Fruit fly (Drosophila melanogaster) whole organism, embryonic: ENCODE data around the gene ZnT77C.
A peak's percentile ranks its signal among the peaks of the same experiment; 100 is the strongest.

Experiments used
- B-H2 ChIP-seq: fragments of 200-800 bp; sonication (Bioruptor generic); optimal IDR thresholded peaks from 2 replicates; lab custom pipeline; 2018; ENCODE audit warnings: missing biosample characterization, mild to moderate bottlenecking, missing genetic modification characterization
- C15 ChIP-seq: fragments of 200-800 bp; sonication (Bioruptor generic); IDR thresholded peaks from 3 replicates; pipeline ENCODE4 v1.3.6; 2022; ENCODE audit warnings: missing biosample characterization, missing genetic modification characterization
- CG10543 ChIP-seq: fragments of 200-800 bp; sonication (Bioruptor generic); optimal IDR thresholded peaks from 3 replicates; lab custom pipeline; 2017; ENCODE audit warnings: missing biosample characterization, mild to moderate bottlenecking, missing genetic modification characterization, moderate library complexity
- CG13775 ChIP-seq: fragments of 200-800 bp; sonication (Bioruptor generic); optimal IDR thresholded peaks from 3 replicates; lab custom pipeline; 2017; ENCODE audit warnings: missing biosample characterization, mild to moderate bottlenecking, missing genetic modification characterization
- CG16813 ChIP-seq: fragments of 200-800 bp; sonication (Bioruptor generic); IDR thresholded peaks from 3 replicates; pipeline ENCODE4 v1.3.6; 2022; ENCODE audit warnings: missing biosample characterization, missing genetic modification characterization; ENCODE audit not compliant: partially characterized antibody
- CG16863 ChIP-seq: fragments of 200-800 bp; sonication (Bioruptor generic); optimal IDR thresholded peaks from 3 replicates; lab custom pipeline; 2016; ENCODE audit warnings: missing biosample characterization, missing genetic modification characterization
- CG17829 ChIP-seq: fragments of 200-800 bp; optimal IDR thresholded peaks from 2 replicates; lab custom pipeline; 2019; ENCODE audit warnings: missing biosample characterization, mild to moderate bottlenecking, missing genetic modification characterization, moderate library complexity
- CG18011 ChIP-seq: fragments of 200-800 bp; sonication (Bioruptor generic); optimal IDR thresholded peaks from 2 replicates; lab custom pipeline; 2017; ENCODE audit warnings: missing biosample characterization, missing genetic modification characterization, mild to moderate bottlenecking, moderate library complexity, missing genotype
- CG18476 ChIP-seq: fragments of 200-800 bp; sonication (Bioruptor generic); optimal IDR thresholded peaks from 2 replicates; lab custom pipeline; 2016; ENCODE audit warnings: missing biosample characterization, mild to moderate bottlenecking, missing genetic modification characterization
- CG18619 ChIP-seq: fragments of 200-800 bp; sonication (Bioruptor generic); optimal IDR thresholded peaks from 3 replicates; lab custom pipeline; 2017; ENCODE audit warnings: missing biosample characterization, mild to moderate bottlenecking, missing genetic modification characterization
- CG2712 ChIP-seq: fragments of 200-800 bp; optimal IDR thresholded peaks from 3 replicates; lab custom pipeline; 2019; ENCODE audit warnings: missing biosample characterization, mild to moderate bottlenecking, missing genetic modification characterization, moderate library complexity
- CG30020 ChIP-seq: fragments of 200-800 bp; optimal IDR thresholded peaks from 2 replicates; lab custom pipeline; 2019; ENCODE audit warnings: missing biosample characterization, mild to moderate bottlenecking, missing genetic modification characterization, moderate library complexity
- CG31365 ChIP-seq: fragments of 200-800 bp; sonication (Bioruptor generic); optimal IDR thresholded peaks from 2 replicates; lab custom pipeline; 2018; ENCODE audit warnings: missing biosample characterization, mild to moderate bottlenecking, missing genetic modification characterization
- CG3163 ChIP-seq: fragments of 200-800 bp; sonication (Bioruptor generic); optimal IDR thresholded peaks from 3 replicates; lab custom pipeline; 2016; ENCODE audit warnings: missing biosample characterization, missing genetic modification characterization
- CG34422 ChIP-seq: fragments of 200-800 bp; sonication (Bioruptor generic); IDR thresholded peaks from 3 replicates; pipeline ENCODE4 v1.3.6; 2022; ENCODE audit warnings: missing biosample characterization, missing genetic modification characterization
- CG3726 ChIP-seq: fragments of 200-800 bp; sonication (Bioruptor generic); IDR thresholded peaks from 3 replicates; pipeline ENCODE4, ENCODE4 v1.3.6; 2022; ENCODE audit warnings: missing biosample characterization, missing genetic modification characterization
- CG8089 ChIP-seq: fragments of 200-800 bp; sonication (Bioruptor generic); optimal IDR thresholded peaks from 3 replicates; lab custom pipeline; 2016; ENCODE audit warnings: missing biosample characterization, missing genetic modification characterization
- CG8290 ChIP-seq, 3 experiments: fragments of 200-800 bp; sonication (Bioruptor generic); optimal IDR thresholded peaks; 2 replicates each; lab custom pipeline; 2016 to 2019; ENCODE audit warnings: missing biosample characterization in 3 of 3, missing genetic modification characterization in 3 of 3, mild to moderate bottlenecking in 2 of 3, moderate library complexity in 1 of 3
- Dbx ChIP-seq: fragments of 200-800 bp; sonication (Bioruptor generic); IDR thresholded peaks from 3 replicates; pipeline ENCODE4 v1.3.6; 2022; ENCODE audit warnings: missing biosample characterization, missing genetic modification characterization
- Deaf1 ChIP-seq: fragments of 200-800 bp; optimal IDR thresholded peaks from 3 replicates; lab custom pipeline; 2019; ENCODE audit warnings: missing biosample characterization, mild to moderate bottlenecking, missing genetic modification characterization, moderate library complexity
- Dp ChIP-seq: fragments of 200-800 bp; sonication (Bioruptor generic); optimal IDR thresholded peaks from 2 replicates; lab custom pipeline; 2018; ENCODE audit warnings: missing biosample characterization, mild to moderate bottlenecking, missing genetic modification characterization, moderate library complexity
- Ets65A ChIP-seq: fragments of 200-800 bp; sonication (Bioruptor generic); peaks from one replicate; lab custom pipeline; 2016; ENCODE audit warnings: missing biosample characterization, missing genetic modification characterization
- Hsf ChIP-seq: fragments of 200-800 bp; sonication (Bioruptor generic); optimal IDR thresholded peaks from 3 replicates; lab custom pipeline; 2016; ENCODE audit warnings: missing biosample characterization, missing genetic modification characterization
- Lim3 ChIP-seq: fragments of 200-800 bp; sonication (Bioruptor generic); IDR thresholded peaks from 2 replicates; pipeline ENCODE4 v1.3.6; 2022; ENCODE audit warnings: missing biosample characterization, missing genetic modification characterization
- Nf-YA ChIP-seq: fragments of 200-800 bp; sonication (Bioruptor generic); IDR thresholded peaks from 2 replicates; pipeline ENCODE4 v1.3.6; 2022; ENCODE audit warnings: missing biosample characterization, missing genetic modification characterization
- PHDP ChIP-seq: fragments of 200-800 bp; sonication (Bioruptor generic); optimal IDR thresholded peaks from 3 replicates; lab custom pipeline; 2018; ENCODE audit warnings: missing biosample characterization, mild to moderate bottlenecking, missing genetic modification characterization, moderate library complexity
- Stat92E ChIP-seq, 3 experiments: fragments of >200 bp in 2 of 3; fragments of 200-800 bp in 1 of 3; sonication (Bioruptor generic) in 1 of 3; optimal IDR thresholded peaks; 2 replicates each; lab custom pipeline; 2017 to 2019; ENCODE audit warnings: missing biosample characterization in 3 of 3, missing genetic modification characterization in 3 of 3, mild to moderate bottlenecking in 1 of 3, moderate library complexity in 1 of 3
- Trl ChIP-seq, 3 experiments: fragments of >200 bp in 2 of 3; fragments of 200-800 bp in 1 of 3; sonication (Bioruptor generic) in 1 of 3; optimal IDR thresholded peaks; 2 replicates in 1 of 3; 3 replicates in 2 of 3; lab custom pipeline; 2016 to 2017; ENCODE audit warnings: missing biosample characterization in 1 of 3, missing genetic modification characterization in 1 of 3
- Usf ChIP-seq: fragments of 200-800 bp; sonication (Bioruptor generic); optimal IDR thresholded peaks from 2 replicates; lab custom pipeline; 2017; ENCODE audit warnings: missing genotype, missing biosample characterization, missing genetic modification characterization
- YL-1 ChIP-seq: fragments of 200-800 bp; sonication (Bioruptor generic); optimal IDR thresholded peaks from 3 replicates; lab custom pipeline; 2017; ENCODE audit warnings: missing biosample characterization, mild to moderate bottlenecking, missing genetic modification characterization
- ac ChIP-seq: fragments of 200-800 bp; sonication (Bioruptor generic); optimal IDR thresholded peaks from 3 replicates; lab custom pipeline; 2017; ENCODE audit warnings: missing biosample characterization, mild to moderate bottlenecking, missing genetic modification characterization
- aop ChIP-seq: fragments of 200-800 bp; sonication (Bioruptor generic); IDR thresholded peaks from 2 replicates; pipeline ENCODE4 v1.3.6; 2022; ENCODE audit warnings: missing biosample characterization, missing genetic modification characterization
- chinmo ChIP-seq: fragments of 200-800 bp; sonication (Bioruptor generic); IDR thresholded peaks from 4 replicates; pipeline ENCODE4 v1.3.6; 2022; ENCODE audit warnings: missing biosample characterization, missing genetic modification characterization; ENCODE audit not compliant: partially characterized antibody
- crol ChIP-seq: fragments of 200-800 bp; sonication (Bioruptor generic); IDR thresholded peaks from 2 replicates; pipeline ENCODE4 v1.3.6; 2022; ENCODE audit warnings: missing biosample characterization, missing genetic modification characterization
- dati ChIP-seq: fragments of 200-800 bp; sonication (Bioruptor generic); IDR thresholded peaks from 2 replicates; pipeline ENCODE4 v1.3.6; 2022; ENCODE audit warnings: missing biosample characterization, missing genetic modification characterization
- dmrt99B ChIP-seq: fragments of 200-800 bp; sonication (Bioruptor generic); optimal IDR thresholded peaks from 2 replicates; lab custom pipeline; 2018; ENCODE audit warnings: missing biosample characterization, mild to moderate bottlenecking, missing genetic modification characterization, moderate library complexity
- fd96Cb ChIP-seq: fragments of 200-800 bp; sonication (Bioruptor generic); optimal IDR thresholded peaks from 2 replicates; lab custom pipeline; 2018; ENCODE audit warnings: missing biosample characterization, mild to moderate bottlenecking, missing genetic modification characterization, moderate library complexity
- gem ChIP-seq: fragments of 200-800 bp; sonication (Bioruptor generic); optimal IDR thresholded peaks from 2 replicates; lab custom pipeline; 2019; ENCODE audit warnings: missing biosample characterization, mild to moderate bottlenecking, missing genetic modification characterization, moderate library complexity
- hkb ChIP-seq, 2 experiments: fragments of 200-800 bp in 1 of 2; fragments of >200 bp in 1 of 2; sonication (Bioruptor generic) in 1 of 2; IDR thresholded peaks in 1 of 2; optimal IDR thresholded peaks in 1 of 2; 2 replicates each; pipeline versions ENCODE4 v1.3.6 to Lab custom; 2017 to 2022; ENCODE audit warnings: missing biosample characterization in 1 of 2, missing genetic modification characterization in 1 of 2
- ken ChIP-seq: fragments of 200-800 bp; sonication (Bioruptor generic); IDR thresholded peaks from 3 replicates; pipeline ENCODE4 v1.3.6; 2022; ENCODE audit warnings: missing biosample characterization, missing genetic modification characterization
- pho ChIP-seq: fragments of 200-800 bp; sonication (Bioruptor generic); optimal IDR thresholded peaks from 2 replicates; lab custom pipeline; 2016; ENCODE audit warnings: missing biosample characterization, missing genetic modification characterization
- scrt ChIP-seq: fragments of 200-800 bp; sonication (Bioruptor generic); optimal IDR thresholded peaks from 2 replicates; lab custom pipeline; 2018; ENCODE audit warnings: missing biosample characterization, mild to moderate bottlenecking, missing genetic modification characterization, moderate library complexity
- seq ChIP-seq: fragments of 200-800 bp; sonication (Bioruptor generic); IDR thresholded peaks from 2 replicates; pipeline ENCODE4 v1.3.6; 2022; ENCODE audit warnings: missing biosample characterization, missing genetic modification characterization
- stwl ChIP-seq: fragments of 200-800 bp; sonication (Bioruptor generic); optimal IDR thresholded peaks from 3 replicates; lab custom pipeline; 2018; ENCODE audit warnings: missing biosample characterization, mild to moderate bottlenecking, missing genetic modification characterization, moderate library complexity
- unpg ChIP-seq: fragments of 200-800 bp; sonication (Bioruptor generic); optimal IDR thresholded peaks from 3 replicates; lab custom pipeline; 2018; ENCODE audit warnings: missing biosample characterization, mild to moderate bottlenecking, missing genetic modification characterization, moderate library complexity
- yki ChIP-seq: fragments of >200 bp; optimal IDR thresholded peaks from 3 replicates; lab custom pipeline; 2018
- zfh1 ChIP-seq: fragments of 200-800 bp; sonication (Bioruptor generic); IDR thresholded peaks from 3 replicates; pipeline ENCODE4 v1.3.6; 2022; ENCODE audit warnings: missing biosample characterization, missing genetic modification characterization

The ZnT77C gene

dm6 chr3L:20441632-20442469 is 52.9 kb downstream of the ZnT77C start, which contains the start of gene CG5910 (continued):
- TF ChIP-seq pho (GFP tag; lab: Kevin White, UChicago) (peak; percentile 13), CG31365 (peak; percentile 2), unpg (GFP tag; lab: Kevin White, UChicago) (peak; percentile 90), CG3726 (peak; percentile 68; the same call in 2 of the 3 replicates), seq (GFP tag; lab: Robert Waterston, UW) (peak; percentile 79), crol (no peak), CG18619 (GFP tag; lab: Kevin White, UChicago) (peak; percentile 93), CG17829 (tag; lab: Kevin White, UChicago) (peak; percentile 94), gem (tag; lab: Kevin White, UChicago) (peak; percentile 96), ac (GFP tag; lab: Kevin White, UChicago) (peak; percentile 40), hkb (optimal IDR thresholded peaks at IDR 0.05; lab: Kevin White, UChicago) (no peak), hkb (GFP tag; IDR thresholded peaks at IDR 0.05; lab: Robert Waterston, UW) (peak; percentile 84), C15 (GFP tag; lab: Robert Waterston, UW) (0 out of 3 replicates have a peak, but pooled peaks have one; percentile 55), zfh1 (GFP tag; lab: Robert Waterston, UW) (peak; percentile 70), CG8089 (peak; percentile 2), CG3163 (GFP tag; lab: Kevin White, UChicago) (peak; percentile 39), ken (GFP tag; lab: Robert Waterston, UW) (0 out of 3 replicates have a peak, but pooled peaks have one; percentile 32), yki (lab: Kevin White, UChicago) (no peak), CG2712 (tag; lab: Kevin White, UChicago) (peak; percentile 95), CG30020 (tag; lab: Kevin White, UChicago) (peak; percentile 70), aop (GFP tag; lab: Robert Waterston, UW) (no peak), Lim3 (GFP tag; lab: Robert Waterston, UW) (0 out of 2 replicates have a peak, but pooled peaks have one; percentile 19), scrt (GFP tag; lab: Kevin White, UChicago) (peak; percentile 98), Nf-YA (GFP tag; lab: Robert Waterston, UW) (peak; percentile 41; the same call in 1 of the 2 replicates), Usf (GFP tag; lab: Kevin White, UChicago) (peak; percentile 70), fd96Cb (tag; lab: Kevin White, UChicago) (peak; percentile 92), PHDP (tag; lab: Kevin White, UChicago) (peak; percentile 91), Trl (optimal IDR thresholded peaks at IDR 0.05; lab: Kevin White, UChicago) (peak; percentile 31 to 44), Trl (GFP tag; optimal IDR thresholded peaks at IDR 0.05; lab: Kevin White, UChicago) (no peak), CG16813 (GFP tag; lab: Robert Waterston, UW) (no peak), CG18476 (peak; percentile 66), CG13775 (GFP tag; lab: Kevin White, UChicago) (peak; percentile 88), chinmo (GFP tag; lab: Robert Waterston, UW) (no peak), Dbx (peak; percentile 88), Dp (GFP tag; lab: Kevin White, UChicago) (no peak), dmrt99B (tag; lab: Kevin White, UChicago) (peak; percentile 93), CG18011 (peak; percentile 36), Hsf (GFP tag; lab: Kevin White, UChicago) (peak; percentile 40), Stat92E (GFP tag; optimal IDR thresholded peaks at IDR 0.05; lab: Kevin White, UChicago) (peak in 1 of 3 experiments; percentile 7), CG10543 (GFP tag; lab: Kevin White, UChicago) (peak; percentile 86), CG8290 (GFP tag; optimal IDR thresholded peaks at IDR 0.05; lab: Kevin White, UChicago) (peak; percentile 75), CG8290 (tag; optimal IDR thresholded peaks at IDR 0.05; lab: Kevin White, UChicago) (no peak), YL-1 (GFP tag; lab: Kevin White, UChicago) (peak; percentile 64), CG16863 (GFP tag; lab: Kevin White, UChicago) (peak; percentile 8), CG34422 (GFP tag; lab: Robert Waterston, UW) (peak; percentile 24; the same call in 1 of the 3 replicates), stwl (tag; lab: Kevin White, UChicago) (no peak), dati (no peak), Deaf1 (tag; lab: Kevin White, UChicago) (peak; percentile 88), B-H2 (GFP tag; lab: Kevin White, UChicago) (peak; percentile 78), Ets65A (GFP tag; lab: Kevin White, UChicago) (peak; percentile 84)
